Worm (Caenorhabditis elegans): ENCODE results near the gene T21D12.14.

Gene T21D12.14

ce11 chrIV:291851-292367 is 4.0 kb upstream of the T21D12.14 start (continued):
- peak; percentile 66 for TF ChIP-seq jun-1 (tag; optimal IDR thresholded peaks at IDR 0.05)
- no peak for TF ChIP-seq lin-39 (tag; optimal IDR thresholded peaks at IDR 0.05)
- TF ChIP-seq unc-39 (tag; optimal IDR thresholded peaks at IDR 0.05), result no peak
- no peak for TF ChIP-seq mdl-1 (tag; optimal IDR thresholded peaks at IDR 0.05)
- TF ChIP-seq fkh-10 (GFP tag; optimal IDR thresholded peaks at IDR 0.05), result no peak
- TF ChIP-seq ceh-28 (tag; optimal IDR thresholded peaks at IDR 0.05), result peak; percentile 8
- no peak for TF ChIP-seq hmg-11 (tag; optimal IDR thresholded peaks at IDR 0.05)
- TF ChIP-seq pha-4 (tag; optimal IDR thresholded peaks at IDR 0.05), result peak; percentile 72
- TF ChIP-seq snpc-4 (tag; optimal IDR thresholded peaks at IDR 0.05), result no peak
- TF ChIP-seq ceh-9 (tag; optimal IDR thresholded peaks at IDR 0.05), result no peak
- TF ChIP-seq elt-2 (tag; optimal IDR thresholded peaks at IDR 0.05), result peak; percentile 96
- no peak for TF ChIP-seq nhr-77 (tag; optimal IDR thresholded peaks at IDR 0.05)
- TF ChIP-seq elt-3 (tag; optimal IDR thresholded peaks at IDR 0.05), result no peak
- no peak for TF ChIP-seq tbx-2 (tag; optimal IDR thresholded peaks at IDR 0.05)
- no peak for TF ChIP-seq skn-1 (tag; optimal IDR thresholded peaks at IDR 0.05)
- TF ChIP-seq lin-15B (tag; optimal IDR thresholded peaks at IDR 0.05), result no peak
- no peak for TF ChIP-seq nhr-76 (tag; optimal IDR thresholded peaks at IDR 0.05)
- TF ChIP-seq fos-1 (tag; optimal IDR thresholded peaks at IDR 0.05), result no peak
- no peak for TF ChIP-seq elt-1 (tag; optimal IDR thresholded peaks at IDR 0.05)
- TF ChIP-seq nhr-11 (tag; optimal IDR thresholded peaks at IDR 0.05), result no peak

ce11 chrIV:291356-291755 is 3.4 kb upstream of the T21D12.14 start, which contains the start of gene T21D12.7:
Gene T21D12.7, minus strand, starts transcription at chrIV:291456.
- TF ChIP-seq ZK546.5 (tag; optimal IDR thresholded peaks at IDR 0.05) (no peak), jun-1 (tag; optimal IDR thresholded peaks at IDR 0.05) (no peak), R02D3.7 (tag; optimal IDR thresholded peaks at IDR 0.05) (no peak), zag-1 (tag; optimal IDR thresholded peaks at IDR 0.05) (no peak), sea-2 (GFP tag; optimal IDR thresholded peaks at IDR 0.05) (no peak), lin-15B (tag; optimal IDR thresholded peaks at IDR 0.05) (no peak), elt-2 (tag; optimal IDR thresholded peaks at IDR 0.05) (no peak), daf-12 (tag; optimal IDR thresholded peaks at IDR 0.05) (no peak), nhr-77 (tag; optimal IDR thresholded peaks at IDR 0.05) (no peak), lin-39 (tag; optimal IDR thresholded peaks at IDR 0.05) (no peak), lsy-12 (tag; optimal IDR thresholded peaks at IDR 0.05) (no peak), hmg-11 (tag; optimal IDR thresholded peaks at IDR 0.05) (no peak), nhr-28 (tag; optimal IDR thresholded peaks at IDR 0.05) (no peak), mdl-1 (tag; optimal IDR thresholded peaks at IDR 0.05) (no peak), aly-2 (tag; optimal IDR thresholded peaks at IDR 0.05) (no peak), tbx-2 (tag; optimal IDR thresholded peaks at IDR 0.05) (no peak)

ce11 chrIV:290387-290786 is 2.5 kb upstream of the T21D12.14 start:
- no peak for TF ChIP-seq snpc-4 (tag; optimal IDR thresholded peaks at IDR 0.05)
- no peak for TF ChIP-seq nfya-1 (tag; optimal IDR thresholded peaks at IDR 0.05; ENCODE audit: insufficient read depth)
- TF ChIP-seq nhr-237 (tag; optimal IDR thresholded peaks at IDR 0.05), result no peak

- TF ChIP-seq fkh-10 (GFP tag; optimal IDR thresholded peaks at IDR 0.05), result peak; percentile 41
- no peak for TF ChIP-seq egl-5 (tag; optimal IDR thresholded peaks at IDR 0.05)
- no peak for TF ChIP-seq pqm-1 (tag; optimal IDR thresholded peaks at IDR 0.05)
Measured at ce11 chrIV:283347-283746, 4.6 kb downstream of the T21D12.14 start, which contains the start of gene best-19. Gene best-19, plus strand, starts transcription at chrIV:283647.

- peak; percentile 35 for TF ChIP-seq pha-4 (tag; optimal IDR thresholded peaks at IDR 0.05)
- TF ChIP-seq nhr-237 (tag; optimal IDR thresholded peaks at IDR 0.05), result no peak
Measured at ce11 chrIV:282008-282407, 5.9 kb downstream of the T21D12.14 start.

ce11 chrIV:278284-278683 is 9.6 kb downstream of the T21D12.14 start:
- TF ChIP-seq fkh-2 (tag; optimal IDR thresholded peaks at IDR 0.05), result no peak
- TF ChIP-seq zag-1 (tag; optimal IDR thresholded peaks at IDR 0.05), result no peak
- no peak for TF ChIP-seq hmg-11 (tag; optimal IDR thresholded peaks at IDR 0.05)
- no peak for TF ChIP-seq R02D3.7 (tag; optimal IDR thresholded peaks at IDR 0.05)
- no peak for TF ChIP-seq ceh-9 (tag; optimal IDR thresholded peaks at IDR 0.05)
- TF ChIP-seq mml-1 (tag; optimal IDR thresholded peaks at IDR 0.05), result no peak
- no peak for TF ChIP-seq skn-1 (tag; optimal IDR thresholded peaks at IDR 0.05)
- no peak for TF ChIP-seq jun-1 (tag; optimal IDR thresholded peaks at IDR 0.05)
- TF ChIP-seq egl-27 (tag; optimal IDR thresholded peaks at IDR 0.05), result no peak
- TF ChIP-seq mdl-1 (tag; optimal IDR thresholded peaks at IDR 0.05), result no peak
- TF ChIP-seq ama-1 (optimal IDR thresholded peaks at IDR 0.05), result no peak
- TF ChIP-seq nhr-76 (tag; optimal IDR thresholded peaks at IDR 0.05), result no peak
- no peak for TF ChIP-seq pha-4 (tag; optimal IDR thresholded peaks at IDR 0.05)
- TF ChIP-seq aly-2 (tag; optimal IDR thresholded peaks at IDR 0.05), result no peak
- no peak for TF ChIP-seq snpc-4 (tag; optimal IDR thresholded peaks at IDR 0.05)
- TF ChIP-seq daf-12 (tag; optimal IDR thresholded peaks at IDR 0.05), result no peak
